Worm (Caenorhabditis elegans) whole organism, late embryonic: Measurements from ENCODE around the gene nspc-3.
A peak's percentile ranks its signal among the peaks of the same experiment; 100 is the strongest.

Experiments used
- C08G9.2 ChIP-seq: sonication (generic microtip); optimal IDR thresholded peaks from 2 replicates; lab custom pipeline; 2016; ENCODE audit warnings: mild to moderate bottlenecking, missing genetic modification characterization, moderate library complexity, missing compliant biosample characterization
- F13H6.1 ChIP-seq: sonication (generic microtip); optimal IDR thresholded peaks from 2 replicates; lab custom pipeline; 2016; ENCODE audit warnings: missing genetic modification characterization, missing compliant biosample characterization
- K09A11.1 ChIP-seq: sonication (generic microtip); optimal IDR thresholded peaks from 2 replicates; lab custom pipeline; 2017; ENCODE audit warnings: antibody characterized with exemption, mild to moderate bottlenecking, missing genetic modification characterization, missing compliant biosample characterization; ENCODE audit not compliant: insufficient read depth
- Y22D7AL.16 ChIP-seq: sonication (generic microtip); optimal IDR thresholded peaks from 2 replicates; lab custom pipeline; 2016; ENCODE audit warnings: missing genetic modification characterization, missing compliant biosample characterization
- ceh-14 ChIP-seq: sonication (generic microtip); optimal IDR thresholded peaks from 2 replicates; lab custom pipeline; 2016; ENCODE audit warnings: missing genotype, missing genetic modification characterization, missing compliant biosample characterization
- ceh-18 ChIP-seq: sonication (generic microtip); optimal IDR thresholded peaks from 2 replicates; lab custom pipeline; 2016; ENCODE audit warnings: missing genetic modification characterization, missing compliant biosample characterization
- ceh-31 ChIP-seq: sonication (generic microtip); optimal IDR thresholded peaks from 2 replicates; lab custom pipeline; 2016; ENCODE audit warnings: missing genetic modification characterization, missing compliant biosample characterization
- ceh-34 ChIP-seq: sonication (generic microtip); optimal IDR thresholded peaks from 2 replicates; lab custom pipeline; 2016; ENCODE audit warnings: mild to moderate bottlenecking, missing genetic modification characterization, missing compliant biosample characterization
- ceh-45 ChIP-seq: fragments of 200-800 bp; sonication (Bioruptor generic); IDR thresholded peaks from 2 replicates; pipeline ENCODE4 v1.3.6; 2022; ENCODE audit warnings: missing genetic modification reagents, missing genetic modification characterization, missing compliant biosample characterization
- ceh-6 ChIP-seq: fragments of 200-800 bp; sonication (Bioruptor generic); optimal IDR thresholded peaks from 2 replicates; lab custom pipeline; 2018; ENCODE audit warnings: mild to moderate bottlenecking, missing genetic modification characterization, missing compliant biosample characterization
- ceh-9 ChIP-seq: sonication (generic microtip); optimal IDR thresholded peaks from 2 replicates; lab custom pipeline; 2016; ENCODE audit warnings: mild to moderate bottlenecking, missing genetic modification characterization, inconsistent platforms, missing compliant biosample characterization
- dve-1 ChIP-seq: sonication (generic microtip); optimal IDR thresholded peaks from 2 replicates; lab custom pipeline; 2017; ENCODE audit warnings: antibody characterized with exemption, mild to moderate bottlenecking, missing genetic modification characterization, missing compliant biosample characterization
- elt-2 ChIP-seq: sonication (generic microtip); optimal IDR thresholded peaks from 2 replicates; lab custom pipeline; 2016; ENCODE audit warnings: missing genetic modification reagents, missing genetic modification characterization, missing compliant biosample characterization
- ets-4 ChIP-seq: sonication (generic microtip); optimal IDR thresholded peaks from 2 replicates; lab custom pipeline; 2016; ENCODE audit warnings: missing genetic modification characterization, missing compliant biosample characterization
- fax-1 ChIP-seq: sonication (generic microtip); optimal IDR thresholded peaks from 2 replicates; lab custom pipeline; 2016; ENCODE audit warnings: missing genotype, missing genetic modification characterization, missing compliant biosample characterization
- gmeb-2 ChIP-seq: sonication (generic microtip); optimal IDR thresholded peaks from 2 replicates; lab custom pipeline; 2016; ENCODE audit warnings: missing genetic modification characterization, inconsistent platforms, missing compliant biosample characterization
- hlh-15 ChIP-seq: sonication (generic microtip); optimal IDR thresholded peaks from 2 replicates; lab custom pipeline; 2016; ENCODE audit warnings: missing genetic modification characterization, missing compliant biosample characterization
- hlh-30 ChIP-seq: sonication (generic microtip); optimal IDR thresholded peaks from 2 replicates; lab custom pipeline; 2017; ENCODE audit warnings: antibody characterized with exemption, missing genetic modification characterization, missing compliant biosample characterization; ENCODE audit not compliant: insufficient read depth
- hlh-6 ChIP-seq: sonication (generic microtip); optimal IDR thresholded peaks from 2 replicates; lab custom pipeline; 2016; ENCODE audit warnings: missing genotype, missing genetic modification characterization, missing compliant biosample characterization
- hlh-8 ChIP-seq: sonication (generic microtip); optimal IDR thresholded peaks from 2 replicates; lab custom pipeline; 2016; ENCODE audit warnings: missing genotype, missing genetic modification characterization, missing compliant biosample characterization
- lim-6 ChIP-seq: sonication (generic microtip); optimal IDR thresholded peaks from 2 replicates; lab custom pipeline; 2016; ENCODE audit warnings: missing genetic modification characterization, missing compliant biosample characterization
- mec-3 ChIP-seq: sonication (generic microtip); optimal IDR thresholded peaks from 2 replicates; lab custom pipeline; 2016; ENCODE audit warnings: borderline replicate concordance, missing genetic modification characterization, missing compliant biosample characterization
- nfya-1 ChIP-seq: sonication (generic microtip); optimal IDR thresholded peaks from 2 replicates; lab custom pipeline; 2017; ENCODE audit warnings: missing genetic modification characterization, mild to moderate bottlenecking, missing compliant biosample characterization, antibody characterized with exemption, moderate library complexity
- nhr-11 ChIP-seq: fragments of 150-350 bp; optimal IDR thresholded peaks from 2 replicates; lab custom pipeline; 2014; ENCODE audit warnings: missing biosample characterization, missing genetic modification characterization
- nhr-232 ChIP-seq: sonication (generic microtip); optimal IDR thresholded peaks from 2 replicates; lab custom pipeline; 2016; ENCODE audit warnings: missing genetic modification characterization, missing compliant biosample characterization
- npax-4 ChIP-seq: sonication (generic microtip); optimal IDR thresholded peaks from 2 replicates; lab custom pipeline; 2016; ENCODE audit warnings: missing genetic modification characterization, missing compliant biosample characterization
- odd-2 ChIP-seq: sonication (generic microtip); optimal IDR thresholded peaks from 2 replicates; lab custom pipeline; 2017; ENCODE audit warnings: antibody characterized with exemption, mild to moderate bottlenecking, missing genetic modification characterization, missing compliant biosample characterization
- pat-9 ChIP-seq: fragments of 200-800 bp; sonication (Bioruptor generic); optimal IDR thresholded peaks from 2 replicates; lab custom pipeline; 2018; ENCODE audit warnings: mild to moderate bottlenecking, missing genetic modification characterization, moderate library complexity, missing compliant biosample characterization
- pax-1 ChIP-seq: fragments of 150-350 bp; optimal IDR thresholded peaks from 2 replicates; lab custom pipeline; 2014; ENCODE audit warnings: missing biosample characterization, missing genetic modification characterization
- pha-4 ChIP-seq: fragments of 150-350 bp; optimal IDR thresholded peaks from 2 replicates; lab custom pipeline; 2018; ENCODE audit warnings: missing biosample characterization, missing genetic modification reagents, missing genetic modification characterization
- pqm-1 ChIP-seq: sonication (generic microtip); optimal IDR thresholded peaks from 2 replicates; lab custom pipeline; 2016; ENCODE audit warnings: missing genetic modification characterization, missing compliant biosample characterization
- ref-2 ChIP-seq: sonication (generic microtip); optimal IDR thresholded peaks from 2 replicates; lab custom pipeline; 2016; ENCODE audit warnings: missing genetic modification characterization, missing compliant biosample characterization
- rnt-1 ChIP-seq: sonication (generic microtip); optimal IDR thresholded peaks from 2 replicates; lab custom pipeline; 2016; ENCODE audit warnings: missing genetic modification characterization, missing compliant biosample characterization
- sox-4 ChIP-seq: sonication (generic microtip); optimal IDR thresholded peaks from 2 replicates; lab custom pipeline; 2017; ENCODE audit warnings: mild to moderate bottlenecking, missing genetic modification characterization, inconsistent platforms, missing compliant biosample characterization
- tbx-2 ChIP-seq: sonication (generic microtip); optimal IDR thresholded peaks from 2 replicates; lab custom pipeline; 2016; ENCODE audit warnings: missing genetic modification characterization, missing compliant biosample characterization
- tbx-7 ChIP-seq: sonication (generic microtip); optimal IDR thresholded peaks from 2 replicates; lab custom pipeline; 2016; ENCODE audit warnings: missing genotype, missing genetic modification characterization, missing compliant biosample characterization
- ttx-3 ChIP-seq: sonication (generic microtip); optimal IDR thresholded peaks from 2 replicates; lab custom pipeline; 2016; ENCODE audit warnings: missing genetic modification reagents, missing genetic modification characterization, missing compliant biosample characterization
- unc-3 ChIP-seq, 2 experiments: fragments of 200-800 bp in 1 of 2; sonication (Bioruptor generic) in 1 of 2; sonication (generic microtip) in 1 of 2; conservative IDR thresholded peaks in 1 of 2; optimal IDR thresholded peaks in 1 of 2; 2 replicates each; pipeline versions ENCODE4 v1.3.6 to Lab custom; 2016 to 2022; ENCODE audit warnings: missing compliant biosample characterization in 2 of 2, missing genetic modification characterization in 2 of 2, missing genetic modification reagents in 1 of 2
- unc-42 ChIP-seq: sonication (generic microtip); optimal IDR thresholded peaks from 2 replicates; lab custom pipeline; 2016; ENCODE audit warnings: missing genotype, missing genetic modification characterization, missing compliant biosample characterization
- unc-55 ChIP-seq: sonication (generic microtip); optimal IDR thresholded peaks from 2 replicates; lab custom pipeline; 2017; ENCODE audit warnings: missing biosample characterization, missing genetic modification reagents, missing genetic modification characterization
- ztf-16 ChIP-seq: sonication (generic microtip); optimal IDR thresholded peaks from 2 replicates; lab custom pipeline; 2017; ENCODE audit warnings: missing genetic modification characterization, missing compliant biosample characterization

Gene nspc-3

ce11 chrX:8562586-8562985 lies 25.7 kb downstream of the nspc-3 start:
- TF ChIP-seq unc-3 (GFP tag; conservative IDR thresholded peaks at IDR 0.05; lab: Robert Waterston, UW) (no peak), unc-3 (tag; optimal IDR thresholded peaks at IDR 0.05; lab: Kevin White, UChicago) (no peak), K09A11.1 (tag; lab: Kevin White, UChicago) (no peak), mec-3 (no peak), pax-1 (tag; lab: Kevin White, UChicago) (no peak), ceh-31 (tag; lab: Kevin White, UChicago) (no peak), tbx-7 (tag; lab: Kevin White, UChicago) (no peak), odd-2 (tag; lab: Kevin White, UChicago) (no peak), ceh-14 (tag; lab: Kevin White, UChicago) (no peak)

DNA sequence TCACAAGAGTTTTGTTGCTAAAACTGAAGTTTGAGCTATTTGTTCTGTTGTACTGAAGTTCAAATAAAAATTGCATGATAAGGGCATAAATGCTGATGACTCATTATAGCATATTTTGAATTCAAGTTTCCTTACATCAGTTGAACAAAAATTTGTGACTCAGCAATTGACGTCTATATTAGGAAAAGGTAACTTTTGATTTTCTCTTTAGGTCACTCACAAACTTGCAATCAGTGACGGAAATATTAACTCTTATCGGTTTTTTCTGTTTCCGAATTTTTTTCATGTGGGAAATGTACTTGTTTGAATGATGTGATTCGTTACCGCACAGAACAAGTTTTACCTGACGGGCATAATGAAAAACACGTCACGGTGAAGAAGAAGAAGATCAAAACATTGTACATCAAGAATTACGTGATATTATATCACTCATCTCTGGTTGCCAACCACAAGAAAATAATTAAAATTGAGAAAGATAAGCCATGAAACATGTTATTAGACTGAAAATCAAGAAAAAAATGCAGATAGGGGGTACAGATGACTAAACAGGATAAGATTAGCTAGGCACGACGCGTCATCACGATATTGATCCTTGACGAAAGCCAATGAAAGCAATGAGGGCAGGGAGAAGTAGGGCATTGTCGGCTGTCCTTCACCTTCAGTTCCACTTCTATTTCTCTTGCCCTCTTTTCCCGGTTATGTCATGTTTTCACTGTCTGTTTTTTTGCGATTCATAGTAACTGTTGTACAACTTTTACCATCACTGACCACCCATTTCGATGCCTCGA lies 27.0 kb downstream of the nspc-3 start:
- TF ChIP-seq hlh-15 (tag; lab: Kevin White, UChicago): no peak
- TF ChIP-seq ztf-16 (tag; lab: Kevin White, UChicago): no peak
- no peak for TF ChIP-seq gmeb-2
- no peak for TF ChIP-seq nfya-1 (tag; lab: Kevin White, UChicago)
- TF ChIP-seq ets-4 (tag; lab: Kevin White, UChicago): no peak
- no peak for TF ChIP-seq npax-4 (tag; lab: Kevin White, UChicago)
- no peak for TF ChIP-seq tbx-2 (tag; lab: Kevin White, UChicago)
- TF ChIP-seq hlh-8 (tag; lab: Kevin White, UChicago): no peak
- TF ChIP-seq lim-6 (tag; lab: Kevin White, UChicago): no peak
- TF ChIP-seq ceh-34: no peak
- TF ChIP-seq ceh-45: no peak
- TF ChIP-seq mec-3: no peak
- no peak for TF ChIP-seq ref-2 (tag; lab: Kevin White, UChicago)
- TF ChIP-seq ceh-14 (tag; lab: Kevin White, UChicago): no peak
- no peak for TF ChIP-seq dve-1 (tag; lab: Kevin White, UChicago)
- TF ChIP-seq ceh-6 (GFP tag; lab: Kevin White, UChicago): no peak
- no peak for TF ChIP-seq nhr-232 (tag; lab: Kevin White, UChicago)
- no peak for TF ChIP-seq unc-42 (tag; lab: Kevin White, UChicago)

DNA sequence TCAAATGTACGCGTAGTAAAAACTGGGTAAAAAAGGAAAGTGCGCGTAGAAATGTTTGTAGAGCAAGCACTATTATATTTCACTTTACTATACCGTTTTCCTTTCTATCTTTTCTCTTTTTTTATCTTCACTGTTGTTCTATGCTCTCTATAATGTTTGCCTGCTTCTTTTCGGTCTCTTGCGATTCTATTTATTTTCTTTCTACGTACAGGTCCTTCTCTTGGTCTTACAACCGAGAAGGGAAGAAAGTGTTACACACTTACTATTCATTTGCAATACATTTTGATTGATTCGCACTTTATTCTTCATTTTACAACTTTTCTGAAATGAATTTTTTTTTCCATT lies 27.5 kb downstream of the nspc-3 start:
- TF ChIP-seq dve-1 (tag; lab: Kevin White, UChicago) (peak; percentile 9), F13H6.1 (no peak), ceh-34 (no peak), pax-1 (tag; lab: Kevin White, UChicago) (peak; percentile 37)

DNA sequence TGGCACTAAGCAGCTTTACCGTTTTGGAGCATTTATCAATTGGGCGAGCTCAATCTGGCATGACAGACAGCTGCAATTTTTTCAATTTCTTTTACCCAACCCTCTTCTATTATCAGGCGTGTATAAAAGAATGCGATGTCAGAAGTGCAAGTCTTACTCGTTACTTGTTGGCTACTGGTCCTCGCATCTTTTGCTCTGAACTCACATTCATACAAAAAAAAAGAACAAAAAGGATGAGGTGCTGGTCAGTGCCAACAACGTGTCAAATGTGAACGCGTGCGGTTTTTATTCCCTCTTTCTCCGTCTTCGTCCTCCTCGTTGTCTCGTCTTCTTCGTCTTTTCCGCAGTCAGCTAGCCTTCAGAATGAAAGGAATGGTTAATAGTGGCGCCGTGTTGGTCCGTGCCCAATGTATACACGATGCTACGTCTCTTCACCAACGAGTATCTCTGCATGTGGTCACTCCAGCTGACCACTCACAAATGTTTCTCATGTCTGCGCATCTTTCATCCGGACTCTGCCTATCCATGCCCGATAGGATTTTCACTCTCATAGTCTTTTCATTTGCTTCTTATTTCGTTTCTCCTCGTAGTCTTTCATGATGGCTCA lies 29.0 kb downstream of the nspc-3 start:
- TF ChIP-seq nhr-232 (tag; lab: Kevin White, UChicago): no peak
- peak; percentile 32 for TF ChIP-seq rnt-1
- peak; percentile 2 for TF ChIP-seq ceh-18 (tag; lab: Kevin White, UChicago)
- TF ChIP-seq pat-9 (tag; lab: Kevin White, UChicago): no peak
- peak; percentile 71 for TF ChIP-seq ceh-31 (tag; lab: Kevin White, UChicago)
- no peak for TF ChIP-seq ceh-45
- no peak for TF ChIP-seq dve-1 (tag; lab: Kevin White, UChicago)
- TF ChIP-seq lim-6 (tag; lab: Kevin White, UChicago): no peak
- no peak for TF ChIP-seq fax-1
- no peak for TF ChIP-seq gmeb-2
- peak; percentile 86 for TF ChIP-seq nfya-1 (tag; lab: Kevin White, UChicago)
- no peak for TF ChIP-seq ref-2 (tag; lab: Kevin White, UChicago)
- TF ChIP-seq ceh-34: peak; percentile 45
- TF ChIP-seq tbx-7 (tag; lab: Kevin White, UChicago): no peak
- TF ChIP-seq Y22D7AL.16 (tag; lab: Kevin White, UChicago): no peak
- TF ChIP-seq pha-4: no peak
- TF ChIP-seq C08G9.2 (tag; lab: Kevin White, UChicago): no peak
- no peak for TF ChIP-seq unc-55
- TF ChIP-seq ceh-9: no peak
- peak; percentile 12 for TF ChIP-seq hlh-30 (tag; lab: Kevin White, UChicago)
- TF ChIP-seq elt-2: no peak
- TF ChIP-seq hlh-6: peak; percentile 47
- peak; percentile 32 for TF ChIP-seq tbx-2 (tag; lab: Kevin White, UChicago)
- TF ChIP-seq hlh-8 (tag; lab: Kevin White, UChicago): no peak
- no peak for TF ChIP-seq ttx-3 (tag; lab: Kevin White, UChicago)
- no peak for TF ChIP-seq ets-4 (tag; lab: Kevin White, UChicago)
- no peak for TF ChIP-seq pqm-1 (tag; lab: Kevin White, UChicago)
- no peak for TF ChIP-seq mec-3
- TF ChIP-seq F13H6.1: peak; percentile 86
- no peak for TF ChIP-seq sox-4 (tag; lab: Kevin White, UChicago)
- TF ChIP-seq nhr-11 (tag; lab: Kevin White, UChicago): no peak
